Fruit fly (Drosophila melanogaster): Measurements from ENCODE around the gene Mipp1.

Gene Mipp1

DNA sequence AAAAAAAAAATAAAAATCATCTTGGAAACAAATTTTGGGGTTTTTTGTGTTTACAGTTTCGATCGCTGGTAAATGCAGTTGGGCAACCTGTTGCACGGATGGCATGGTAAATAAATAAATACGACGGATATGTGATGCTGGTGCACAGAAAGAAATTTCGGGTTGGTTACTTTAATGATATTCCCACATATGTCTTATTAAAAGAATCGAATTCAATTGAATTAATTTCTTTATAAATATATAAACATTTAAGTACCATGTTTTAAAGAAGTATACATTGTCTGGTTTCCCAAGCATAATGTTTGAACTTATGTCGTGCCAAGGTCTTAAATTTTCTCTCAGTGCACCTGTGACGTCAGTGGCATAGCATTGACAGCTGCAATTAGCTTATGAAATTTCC lies 5.6 kb downstream of the Mipp1 start (continued):
- TF ChIP-seq mirr (GFP tag; optimal IDR thresholded peaks at IDR 0.05) (no peak), CG11085 (GFP tag; IDR thresholded peaks at IDR 0.05) (no peak), Rx (GFP tag; IDR thresholded peaks at IDR 0.05) (peak; percentile 59; the same call in 1 of the 2 replicates), salm (tag; optimal IDR thresholded peaks at IDR 0.05) (peak; percentile 64), D19A (tag; optimal IDR thresholded peaks at IDR 0.05) (peak; percentile 68), YL-1 (GFP tag; optimal IDR thresholded peaks at IDR 0.05) (peak; percentile 8), ind (GFP tag; optimal IDR thresholded peaks at IDR 0.05) (peak; percentile 27), sd (tag; optimal IDR thresholded peaks at IDR 0.05) (no peak), CG1602 (GFP tag; optimal IDR thresholded peaks at IDR 0.05) (peak; percentile 41), CG12744 (GFP tag; optimal IDR thresholded peaks at IDR 0.05) (no peak), Deaf1 (tag; optimal IDR thresholded peaks at IDR 0.05) (peak; percentile 25), CG18599 (GFP tag; optimal IDR thresholded peaks at IDR 0.05) (peak; percentile 35), ap (GFP tag; IDR thresholded peaks at IDR 0.05) (0 out of 2 replicates have a peak, but pooled peaks have one; percentile 22), Sin3A (optimal IDR thresholded peaks at IDR 0.05) (no peak), CG6654 (GFP tag; optimal IDR thresholded peaks at IDR 0.05) (peak; percentile 19), Bteb2 (GFP tag; optimal IDR thresholded peaks at IDR 0.05) (no peak), CG11504 (tag; optimal IDR thresholded peaks at IDR 0.05) (peak; percentile 81), dm (GFP tag; optimal IDR thresholded peaks at IDR 0.05) (no peak), D (optimal IDR thresholded peaks at IDR 0.05) (no peak), D (GFP tag; optimal IDR thresholded peaks at IDR 0.05) (peak; percentile 72), org-1 (GFP tag; optimal IDR thresholded peaks at IDR 0.05) (peak; percentile 45), CG2712 (tag; optimal IDR thresholded peaks at IDR 0.05) (peak; percentile 83), CG11695 (GFP tag; IDR thresholded peaks at IDR 0.05) (0 out of 3 replicates have a peak, but pooled peaks have one; percentile 19), cato (GFP tag; optimal IDR thresholded peaks at IDR 0.05; ENCODE audit: borderline replicate concordance) (peak; percentile 6), CG9817 (tag; optimal IDR thresholded peaks at IDR 0.05) (peak; percentile 18), ken (GFP tag; IDR thresholded peaks at IDR 0.05) (0 out of 3 replicates have a peak, but pooled peaks have one; percentile 58), CG17328 (GFP tag; IDR thresholded peaks at IDR 0.05) (peak; percentile 53), CG9797 (GFP tag; optimal IDR thresholded peaks at IDR 0.05) (no peak), CG2875 (GFP tag; optimal IDR thresholded peaks at IDR 0.05) (peak; percentile 50), gsb (GFP tag; IDR thresholded peaks at IDR 0.05) (no peak), h (optimal IDR thresholded peaks at IDR 0.05) (no peak), CG10654 (GFP tag; optimal IDR thresholded peaks at IDR 0.05) (peak; percentile 23), lola (GFP tag; optimal IDR thresholded peaks at IDR 0.05) (peak in 1 of 3 experiments; percentile 70), sim (GFP tag; IDR thresholded peaks at IDR 0.05) (no peak), Elba2 (GFP tag; optimal IDR thresholded peaks at IDR 0.05) (no peak), run (tag; optimal IDR thresholded peaks at IDR 0.05) (peak; percentile 43), CG12299 (tag; optimal IDR thresholded peaks at IDR 0.05) (peak; percentile 60), CG6813 (GFP tag; optimal IDR thresholded peaks at IDR 0.05) (peak; percentile 2), kni (GFP tag; optimal IDR thresholded peaks at IDR 0.05) (no peak), otp (GFP tag; IDR thresholded peaks at IDR 0.05) (peak; percentile 55; the same call in 2 of the 3 replicates), stc (GFP tag; IDR thresholded peaks at IDR 0.05) (peak; percentile 56), jing (GFP tag; optimal IDR thresholded peaks at IDR 0.05) (peak; percentile 27), tio (GFP tag; optimal IDR thresholded peaks at IDR 0.05) (peak; percentile 22), lab (GFP tag; optimal IDR thresholded peaks at IDR 0.05) (peak; percentile 56), jigr1 (GFP tag; IDR thresholded peaks at IDR 0.05) (no peak), Hr51 (GFP tag; optimal IDR thresholded peaks at IDR 0.05) (peak in 1 of 2 experiments; percentile 79), CG14441 (GFP tag; IDR thresholded peaks at IDR 0.05) (0 out of 2 replicates have a peak, but pooled peaks have one; percentile 52), CG10979 (tag; optimal IDR thresholded peaks at IDR 0.05) (peak; percentile 82), slbo (GFP tag; IDR thresholded peaks at IDR 0.05) (peak; percentile 35), dmrt99B (tag; optimal IDR thresholded peaks at IDR 0.05) (peak; percentile 77), lmd (GFP tag; IDR thresholded peaks at IDR 0.05) (peak; percentile 48; the same call in 1 of the 2 replicates)
